Worm (Caenorhabditis elegans): Measurements from ENCODE around the gene fbxa-10.

DNA sequence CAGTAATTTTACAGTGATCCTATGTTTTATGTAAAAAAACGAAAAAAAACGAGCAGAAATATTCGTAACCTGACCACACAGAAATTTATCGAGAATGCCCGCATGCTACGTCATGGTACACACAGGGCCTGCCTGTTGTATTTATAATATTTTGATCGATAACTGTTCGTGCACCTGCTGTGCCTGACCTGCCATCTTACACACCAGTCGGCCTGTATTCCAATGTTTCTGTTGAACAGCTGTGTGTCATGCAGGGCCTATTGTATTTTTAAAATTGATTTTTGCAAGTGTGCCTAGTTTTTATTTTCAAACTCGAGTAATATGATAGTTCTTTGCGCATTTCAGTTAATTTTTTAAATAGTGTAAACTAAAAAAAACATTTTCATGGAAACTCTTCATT lies 14.1 kb downstream of the fbxa-10 start:
- TF ChIP-seq lsy-2 (tag; optimal IDR thresholded peaks at IDR 0.05) (no peak), nhr-237 (tag; optimal IDR thresholded peaks at IDR 0.05) (no peak), blmp-1 (tag; optimal IDR thresholded peaks at IDR 0.05) (no peak), ztf-11 (tag; optimal IDR thresholded peaks at IDR 0.05) (no peak), pha-4 (tag; optimal IDR thresholded peaks at IDR 0.05) (no peak), elt-3 (tag; optimal IDR thresholded peaks at IDR 0.05) (no peak), unc-62 (GFP tag; optimal IDR thresholded peaks at IDR 0.05) (no peak), nhr-12 (tag; optimal IDR thresholded peaks at IDR 0.05) (no peak), snpc-4 (tag; optimal IDR thresholded peaks at IDR 0.05) (no peak), lin-32 (GFP tag; optimal IDR thresholded peaks at IDR 0.05) (peak; percentile 14), M03D4.4 (tag; optimal IDR thresholded peaks at IDR 0.05) (no peak), nhr-76 (tag; optimal IDR thresholded peaks at IDR 0.05) (no peak), drap-1 (GFP tag; optimal IDR thresholded peaks at IDR 0.05) (no peak)

Data from whole organism, mixed stage, embryonic.